Fruit fly (Drosophila melanogaster): ENCODE measurements around the gene CG4558.
A peak's percentile ranks its signal among the peaks of the same experiment; 100 is the strongest.

CG4558 gene

DNA sequence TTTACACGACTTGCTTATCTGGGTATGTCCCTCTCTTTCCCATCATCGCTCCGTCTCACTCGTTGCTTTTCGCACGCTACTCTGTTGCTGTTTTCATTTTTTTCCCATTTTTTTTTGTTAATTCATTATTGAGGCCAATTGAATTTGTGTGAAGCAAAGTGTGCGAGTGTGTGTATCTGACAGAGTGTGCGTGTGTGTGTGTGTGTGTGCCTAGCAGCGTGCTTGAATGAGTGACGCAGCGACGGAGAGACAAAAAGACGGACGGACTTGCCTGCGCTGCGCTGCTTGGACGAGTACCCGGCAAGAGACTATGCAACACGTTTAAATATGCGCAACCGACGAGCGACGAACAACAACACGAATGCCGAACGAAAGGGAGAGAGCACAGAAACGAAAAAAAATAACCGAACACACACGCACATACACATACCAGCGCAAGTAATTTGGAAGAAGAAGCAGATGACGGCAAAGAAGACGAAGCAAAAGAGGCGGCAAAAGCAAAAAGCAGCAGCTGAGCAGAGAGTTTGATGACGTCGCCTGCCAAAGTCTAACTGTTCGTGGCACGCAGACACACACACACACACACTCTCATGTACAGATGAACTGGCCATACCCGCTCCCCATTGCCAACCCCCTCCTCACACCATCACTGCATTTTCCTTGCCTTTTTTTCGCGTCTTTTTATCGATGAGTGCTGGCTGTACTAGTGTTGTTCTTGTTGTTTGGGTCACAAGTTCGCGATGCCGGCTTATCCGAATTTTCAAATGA is 13.1 kb downstream of the CG4558 start (continued):
- TF ChIP-seq CG15011 (GFP tag; optimal IDR thresholded peaks at IDR 0.05): no peak
- no peak for TF ChIP-seq sug (tag; optimal IDR thresholded peaks at IDR 0.05)
- TF ChIP-seq sna (GFP tag; IDR thresholded peaks at IDR 0.05; ENCODE audit: partially characterized antibody): peak; percentile 49; the same call in 1 of the 2 replicates
- TF ChIP-seq her (GFP tag; optimal IDR thresholded peaks at IDR 0.05): no peak
- no peak for TF ChIP-seq stc (GFP tag; IDR thresholded peaks at IDR 0.05)
- TF ChIP-seq CG3838 (GFP tag; optimal IDR thresholded peaks at IDR 0.05): peak; percentile 59
- TF ChIP-seq row (GFP tag; IDR thresholded peaks at IDR 0.05): no peak; the same call in 2 of the 3 replicates
- no peak for TF ChIP-seq CG7928 (GFP tag; optimal IDR thresholded peaks at IDR 0.05)
- peak; percentile 71 for TF ChIP-seq sd (tag; optimal IDR thresholded peaks at IDR 0.05)
- no peak for TF ChIP-seq Mrtf (GFP tag; IDR thresholded peaks at IDR 0.05)
- no peak for TF ChIP-seq CG17359 (tag; optimal IDR thresholded peaks at IDR 0.05)
- TF ChIP-seq CG3163 (GFP tag; optimal IDR thresholded peaks at IDR 0.05): no peak
- TF ChIP-seq ash1 (GFP tag; optimal IDR thresholded peaks at IDR 0.05): no peak
- peak in 1 of 3 experiments; percentile 7 for TF ChIP-seq lola (GFP tag; optimal IDR thresholded peaks at IDR 0.05)
- no peak for TF ChIP-seq ro (GFP tag; IDR thresholded peaks at IDR 0.05)
- TF ChIP-seq Atf3 (GFP tag; optimal IDR thresholded peaks at IDR 0.05): no peak
- no peak for TF ChIP-seq CG17912 (GFP tag; optimal IDR thresholded peaks at IDR 0.05)
- peak; percentile 78 for TF ChIP-seq CG15479 (GFP tag; optimal IDR thresholded peaks at IDR 0.05)
- peak; percentile 92 for TF ChIP-seq psq (GFP tag; optimal IDR thresholded peaks at IDR 0.05)
- TF ChIP-seq jing (GFP tag; optimal IDR thresholded peaks at IDR 0.05): no peak
- no peak for TF ChIP-seq gem (tag; optimal IDR thresholded peaks at IDR 0.05)
- no peak for TF ChIP-seq CG14014 (GFP tag; IDR thresholded peaks at IDR 0.05)
- no peak for TF ChIP-seq CG6272 (GFP tag; IDR thresholded peaks at IDR 0.05)
- no peak for TF ChIP-seq NC2α (GFP tag; optimal IDR thresholded peaks at IDR 0.05)
- TF ChIP-seq grn (GFP tag; optimal IDR thresholded peaks at IDR 0.05): peak; percentile 1

DNA sequence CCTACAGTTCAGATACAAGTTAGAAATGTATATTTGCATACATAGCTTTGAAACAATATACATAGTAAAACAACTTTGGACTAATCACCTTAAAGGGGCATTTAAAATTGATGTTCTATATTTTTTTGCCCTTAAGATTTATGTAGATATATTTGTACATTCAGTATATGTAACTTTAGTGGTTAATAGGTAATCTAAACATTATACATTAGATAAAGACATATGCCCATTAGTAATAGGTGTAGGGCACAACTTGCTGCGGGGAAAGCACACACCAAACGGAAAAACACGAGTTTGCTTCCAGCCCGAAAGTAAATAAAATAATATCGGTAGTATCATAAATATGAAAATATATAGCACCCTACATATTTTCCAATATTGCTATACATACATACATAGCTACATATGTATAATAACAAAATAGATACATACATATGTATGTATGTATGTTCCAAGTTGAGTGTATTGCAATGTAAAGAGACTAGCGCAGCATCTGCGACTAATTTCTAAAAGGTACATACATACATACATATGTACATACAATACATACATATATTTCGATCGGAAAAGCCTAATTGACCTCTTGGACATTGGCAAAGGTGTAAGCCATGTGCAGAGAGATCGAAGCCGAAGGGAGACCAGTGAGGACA is 13.8 kb downstream of the CG4558 start, which contains the start of gene CG43736:
Gene CG43736 (plus strand): TSS at position 600 of the 650 bp plus-strand sequence.
- TF ChIP-seq trh (GFP tag; optimal IDR thresholded peaks at IDR 0.05) (peak; percentile 86), CG8290 (GFP tag; optimal IDR thresholded peaks at IDR 0.05) (peak; percentile 51), CG8290 (tag; optimal IDR thresholded peaks at IDR 0.05) (peak; percentile 54 to 89), Dip3 (GFP tag; optimal IDR thresholded peaks at IDR 0.05) (peak; percentile 91), pzg (GFP tag; optimal IDR thresholded peaks at IDR 0.05) (peak; percentile 7), esg (GFP tag; conservative IDR thresholded peaks at IDR 0.05) (peak; percentile 87), zfh2 (GFP tag; optimal IDR thresholded peaks at IDR 0.05) (peak; percentile 81), sima (GFP tag; optimal IDR thresholded peaks at IDR 0.05) (peak; percentile 45), zf30C (GFP tag; optimal IDR thresholded peaks at IDR 0.05) (no peak), Hey (tag; optimal IDR thresholded peaks at IDR 0.05) (peak; percentile 78), oc (tag; optimal IDR thresholded peaks at IDR 0.05) (peak; percentile 94), CG13123 (GFP tag; optimal IDR thresholded peaks at IDR 0.05) (peak; percentile 83), row (GFP tag; IDR thresholded peaks at IDR 0.05) (peak; percentile 87), CG10654 (GFP tag; optimal IDR thresholded peaks at IDR 0.05) (peak; percentile 94), CG18764 (GFP tag; optimal IDR thresholded peaks at IDR 0.05) (peak; percentile 89), TFAM (GFP tag; optimal IDR thresholded peaks at IDR 0.05) (peak; percentile 62), Doc2 (GFP tag; IDR thresholded peaks at IDR 0.05) (0 out of 2 replicates have a peak, but pooled peaks have one; percentile 39), CG34422 (GFP tag; IDR thresholded peaks at IDR 0.05) (peak; percentile 86), Pdp1 (GFP tag; optimal IDR thresholded peaks at IDR 0.05) (peak; percentile 84 to 94), chinmo (GFP tag; IDR thresholded peaks at IDR 0.05; ENCODE audit: partially characterized antibody) (no peak), slbo (GFP tag; IDR thresholded peaks at IDR 0.05) (peak; percentile 91), Dfd (GFP tag; optimal IDR thresholded peaks at IDR 0.05) (no peak), Kr (GFP tag; optimal IDR thresholded peaks at IDR 0.05) (no peak), CG30020 (tag; optimal IDR thresholded peaks at IDR 0.05) (peak; percentile 85), Hr78 (GFP tag; optimal IDR thresholded peaks at IDR 0.05) (peak in 1 of 2 experiments; percentile 98)

Measured in whole organism, embryonic.